Fruit fly (Drosophila melanogaster) S2 (cell line): ENCODE data around the gene tefu.

Experiments
- CG8478 ChIP-seq: fragments of >200 bp; optimal IDR thresholded peaks from 2 replicates; lab custom pipeline; 2018
- CTCF ChIP-seq, 2 experiments: fragments of >200 bp; optimal IDR thresholded peaks; 2 replicates each; lab custom pipeline; 2018

DNA sequence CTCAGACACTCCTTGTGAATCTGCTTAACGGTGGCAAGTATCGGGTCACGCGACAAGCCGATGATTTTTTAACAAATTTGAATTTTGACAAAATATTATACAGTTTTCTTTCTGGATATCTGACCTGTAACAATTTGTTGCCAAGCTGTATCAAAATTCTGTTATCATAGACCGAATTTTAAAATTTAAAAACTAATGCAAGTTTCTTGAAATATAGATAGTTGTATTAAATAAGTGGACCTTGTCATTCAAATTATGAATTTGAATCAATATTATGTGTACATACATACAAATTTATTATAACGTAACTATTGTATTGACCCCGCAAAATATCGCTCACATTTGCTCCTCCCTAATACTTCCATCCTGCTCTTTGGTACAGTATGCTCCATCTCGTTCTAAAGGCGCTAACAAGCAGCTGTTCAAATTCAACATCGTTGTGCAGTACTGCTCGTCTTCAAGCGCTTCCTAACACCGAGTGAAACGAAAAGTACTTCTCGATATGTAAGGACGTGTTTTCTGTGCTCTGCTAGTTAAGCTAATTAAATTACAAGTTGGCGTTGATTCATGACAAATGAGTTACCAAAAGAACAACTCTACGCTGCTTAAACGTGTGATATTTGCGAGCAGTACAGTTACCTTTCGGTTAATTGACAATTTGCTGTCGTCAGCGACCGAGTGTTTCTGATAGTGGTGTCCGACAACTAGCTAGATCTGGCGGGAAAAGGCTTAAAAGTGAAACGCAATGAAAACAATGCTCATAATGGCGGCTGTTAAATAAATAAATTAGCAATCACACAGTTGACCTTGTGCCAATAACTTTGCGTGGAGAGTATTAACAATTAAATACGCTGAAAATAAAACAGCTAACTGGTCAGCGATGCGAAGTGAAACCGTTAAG is 45.7 kb downstream of the tefu start, which contains the start of the genes Kpc1 and CG42542:
- no peak for TF ChIP-seq CG8478 (lab: Kevin White, UChicago)
- TF ChIP-seq CTCF (optimal IDR thresholded peaks at IDR 0.05; lab: Kevin White, UChicago): no peak
